Worm (Caenorhabditis elegans): ENCODE results near the gene fbxa-190.

DNA sequence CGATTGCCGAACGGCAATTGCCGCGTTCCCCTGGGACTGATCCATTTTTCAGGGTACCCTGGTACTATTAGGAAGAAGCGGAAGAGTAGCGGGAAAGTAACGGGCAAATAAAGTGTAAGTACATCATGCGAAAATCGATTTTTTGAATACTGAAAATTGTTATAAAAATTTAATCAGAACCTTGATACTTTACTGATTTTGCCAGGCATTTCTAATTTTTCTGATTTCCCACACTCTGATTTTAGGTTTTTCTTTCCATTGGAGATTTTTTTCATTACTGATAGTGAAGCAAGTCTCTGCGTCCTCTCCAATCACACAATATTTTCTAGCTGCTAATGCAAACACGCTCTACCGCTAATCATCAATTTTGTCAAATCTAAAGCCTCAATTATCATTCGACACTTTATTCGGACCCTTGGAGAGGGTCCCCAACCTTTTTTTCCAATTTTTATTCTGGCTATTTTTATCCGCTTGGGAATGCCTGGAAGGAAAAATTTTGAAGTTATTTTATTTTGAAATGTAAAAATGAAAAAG lies 47.4 kb downstream of the fbxa-190 start, which contains the start of gene F19G12.9:
- TF ChIP-seq him-1 (tag; optimal IDR thresholded peaks at IDR 0.05) (no peak), W03F9.2 (tag; optimal IDR thresholded peaks at IDR 0.05) (no peak), dao-5 (tag; optimal IDR thresholded peaks at IDR 0.05) (no peak)
